Worm (Caenorhabditis elegans) whole organism, mixed stage, embryonic: ENCODE data around the gene sulp-5.

Experiments
- ces-1 ChIP-seq: fragments of 150-350 bp; optimal IDR thresholded peaks from 2 replicates; lab custom pipeline; 2014; ENCODE audit warnings: missing biosample characterization, missing genetic modification reagents, missing genetic modification characterization
- elt-1 ChIP-seq: sonication (generic microtip); optimal IDR thresholded peaks from 2 replicates; lab custom pipeline; 2017; ENCODE audit warnings: missing genetic modification characterization, mild to moderate bottlenecking, missing compliant biosample characterization, antibody characterized with exemption, moderate library complexity, borderline replicate concordance; ENCODE audit not compliant: insufficient read depth
- lin-13 ChIP-seq: fragments of 150-350 bp; optimal IDR thresholded peaks from 2 replicates; lab custom pipeline; 2014; ENCODE audit warnings: missing biosample characterization, missing genetic modification characterization
- nhr-28 ChIP-seq: fragments of 150-350 bp; optimal IDR thresholded peaks from 2 replicates; lab custom pipeline; 2014; ENCODE audit warnings: missing biosample characterization, missing genetic modification characterization
- nhr-76 ChIP-seq: sonication (generic microtip); optimal IDR thresholded peaks from 2 replicates; lab custom pipeline; 2017; ENCODE audit warnings: missing biosample characterization, missing genetic modification characterization
- snpc-4 ChIP-seq: fragments of 150-350 bp; optimal IDR thresholded peaks from 2 replicates; lab custom pipeline; 2014; ENCODE audit warnings: missing biosample characterization, missing genetic modification characterization
- ztf-11 ChIP-seq: fragments of 150-350 bp; optimal IDR thresholded peaks from 2 replicates; lab custom pipeline; 2014; ENCODE audit warnings: missing biosample characterization, missing genetic modification characterization

DNA sequence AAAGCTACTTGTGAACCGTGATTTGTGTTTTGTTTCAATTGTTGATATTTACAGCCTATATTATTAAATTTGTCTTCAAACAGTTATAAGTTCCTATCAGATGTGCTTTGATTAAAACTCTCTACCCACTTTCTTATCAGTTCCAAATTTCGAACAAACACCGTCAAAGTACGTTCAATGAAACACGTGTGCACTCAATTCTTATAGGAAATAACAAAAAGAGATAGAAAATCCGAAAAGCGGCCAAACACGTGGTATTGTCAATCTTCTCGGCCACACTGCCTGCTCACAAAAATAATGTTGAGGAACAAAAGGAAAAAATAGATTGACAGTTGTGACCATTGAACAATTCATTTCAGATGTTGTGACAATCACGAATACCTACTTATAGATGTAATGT, 6.1 kb downstream of the sulp-5 start:
- TF ChIP-seq nhr-28: no peak
- TF ChIP-seq nhr-76 (tag; lab: Kevin White, UChicago): no peak
- TF ChIP-seq ztf-11: no peak
- no peak for TF ChIP-seq lin-13 (tag; lab: Kevin White, UChicago)
- TF ChIP-seq ces-1 (GFP tag; lab: Kevin White, UChicago): no peak
- TF ChIP-seq elt-1 (tag; lab: Kevin White, UChicago): no peak
- no peak for TF ChIP-seq snpc-4 (tag; lab: Kevin White, UChicago)
